Fruit fly (Drosophila melanogaster): ENCODE data around the gene Gr28b.

Gene Gr28b

dm6 chr2L:7494341-7495293 lies 32.6 kb upstream of the Gr28b start (continued):
- peak; percentile 8 for TF ChIP-seq schlank (tag; optimal IDR thresholded peaks at IDR 0.05)
- TF ChIP-seq CG16813 (GFP tag; IDR thresholded peaks at IDR 0.05; ENCODE audit: partially characterized antibody), result no peak
- TF ChIP-seq CG9876 (GFP tag; optimal IDR thresholded peaks at IDR 0.05), result no peak
- no peak for TF ChIP-seq toy (GFP tag; IDR thresholded peaks at IDR 0.05)
- TF ChIP-seq klu (GFP tag; IDR thresholded peaks at IDR 0.05), result 0 out of 2 replicates have a peak, but pooled peaks have one; percentile 29
- TF ChIP-seq Awh (GFP tag; IDR thresholded peaks at IDR 0.05), result no peak
- TF ChIP-seq CG3847 (GFP tag; IDR thresholded peaks at IDR 0.05), result peak; percentile 67
- TF ChIP-seq br (optimal IDR thresholded peaks at IDR 0.05), result no peak
- no peak for TF ChIP-seq yki (optimal IDR thresholded peaks at IDR 0.05)
- no peak for TF ChIP-seq CG5953 (GFP tag; IDR thresholded peaks at IDR 0.05)
- peak; percentile 85 for TF ChIP-seq slbo (GFP tag; IDR thresholded peaks at IDR 0.05)
- TF ChIP-seq TFAM (GFP tag; optimal IDR thresholded peaks at IDR 0.05), result no peak
- no peak for TF ChIP-seq CG15514 (GFP tag; optimal IDR thresholded peaks at IDR 0.05)
- peak; percentile 35 for TF ChIP-seq CG9727 (GFP tag; optimal IDR thresholded peaks at IDR 0.05)
- TF ChIP-seq CG4360 (GFP tag; IDR thresholded peaks at IDR 0.05), result no peak
- peak; percentile 51 for TF ChIP-seq Antp (GFP tag; optimal IDR thresholded peaks at IDR 0.05)
- TF ChIP-seq CG13123 (GFP tag; optimal IDR thresholded peaks at IDR 0.05), result no peak
- no peak for TF ChIP-seq Kr (GFP tag; optimal IDR thresholded peaks at IDR 0.05)
- no peak for TF ChIP-seq tap (tag; optimal IDR thresholded peaks at IDR 0.05)
- no peak for TF ChIP-seq pum (GFP tag; optimal IDR thresholded peaks at IDR 0.05)
- TF ChIP-seq shn (GFP tag; optimal IDR thresholded peaks at IDR 0.05), result peak; percentile 4
- TF ChIP-seq Doc3 (GFP tag; IDR thresholded peaks at IDR 0.05; ENCODE audit: partially characterized antibody), result no peak
- TF ChIP-seq MESR4 (GFP tag; optimal IDR thresholded peaks at IDR 0.05), result no peak
- no peak for TF ChIP-seq chm (GFP tag; IDR thresholded peaks at IDR 0.05)
- TF ChIP-seq ac (GFP tag; optimal IDR thresholded peaks at IDR 0.05), result no peak
- TF ChIP-seq CG10366 (GFP tag; IDR thresholded peaks at IDR 0.05), result peak; percentile 40
- TF ChIP-seq CG32532 (GFP tag; IDR thresholded peaks at IDR 0.05), result peak; percentile 31; the same call in 1 of the 2 replicates
- TF ChIP-seq Lim3 (GFP tag; IDR thresholded peaks at IDR 0.05), result no peak
- TF ChIP-seq org-1 (GFP tag; optimal IDR thresholded peaks at IDR 0.05), result no peak
- TF ChIP-seq cg (GFP tag; optimal IDR thresholded peaks at IDR 0.05), result no peak
- TF ChIP-seq CG16863 (GFP tag; optimal IDR thresholded peaks at IDR 0.05), result no peak
- TF ChIP-seq onecut (GFP tag; IDR thresholded peaks at IDR 0.05), result peak; percentile 40
- TF ChIP-seq MBD-R2 (GFP tag; IDR thresholded peaks at IDR 0.05), result peak; percentile 56; the same call in 1 of the 2 replicates
- no peak for TF ChIP-seq HLH4C (GFP tag; IDR thresholded peaks at IDR 0.05; ENCODE audit: partially characterized antibody)
- peak; percentile 10 for TF ChIP-seq CG1233 (GFP tag; optimal IDR thresholded peaks at IDR 0.05)
- TF ChIP-seq Hr78 (GFP tag; optimal IDR thresholded peaks at IDR 0.05), result no peak
- TF ChIP-seq D (optimal IDR thresholded peaks at IDR 0.05), result no peak
- no peak for TF ChIP-seq D (GFP tag; optimal IDR thresholded peaks at IDR 0.05)
- peak; percentile 45 for TF ChIP-seq Ets65A (GFP tag)
- peak; percentile 62 for TF ChIP-seq CG11504 (tag; optimal IDR thresholded peaks at IDR 0.05)
- no peak for TF ChIP-seq Hey (tag; optimal IDR thresholded peaks at IDR 0.05)
- TF ChIP-seq HmgZ (tag; optimal IDR thresholded peaks at IDR 0.05), result peak; percentile 42
- TF ChIP-seq CG4328 (GFP tag; optimal IDR thresholded peaks at IDR 0.05), result no peak
- TF ChIP-seq CG8478 (optimal IDR thresholded peaks at IDR 0.05), result no peak
- peak; percentile 77 for TF ChIP-seq sob (GFP tag; IDR thresholded peaks at IDR 0.05)
- no peak for TF ChIP-seq CG1529 (GFP tag; optimal IDR thresholded peaks at IDR 0.05)
- TF ChIP-seq stwl (tag; optimal IDR thresholded peaks at IDR 0.05), result no peak
- TF ChIP-seq CrebB (tag; optimal IDR thresholded peaks at IDR 0.05), result peak; percentile 40
- peak; percentile 22 for TF ChIP-seq Deaf1 (tag; optimal IDR thresholded peaks at IDR 0.05)
- no peak for TF ChIP-seq CkIIα-i1 (GFP tag; IDR thresholded peaks at IDR 0.05)
- peak; percentile 60 for TF ChIP-seq CG12155 (GFP tag; optimal IDR thresholded peaks at IDR 0.05)
